Worm (Caenorhabditis elegans): ENCODE results near the gene Y47D7A.17.

ce11 chrV:4411714-4412113 is at the start of gene Y47D7A.17:
- TF ChIP-seq Y53F4B.3 (GFP tag; IDR thresholded peaks at IDR 0.05): no peak
- no peak for TF ChIP-seq F55B11.4 (tag; optimal IDR thresholded peaks at IDR 0.05; ENCODE audit: borderline replicate concordance, insufficient read depth)
- no peak for TF ChIP-seq rpc-1 (optimal IDR thresholded peaks at IDR 0.05)
- no peak for TF ChIP-seq rpc-1 (tag; optimal IDR thresholded peaks at IDR 0.05)
- no peak for TF ChIP-seq snpc-4 (GFP tag; optimal IDR thresholded peaks at IDR 0.05)
- no peak for TF ChIP-seq snpc-4 (tag; optimal IDR thresholded peaks at IDR 0.05)
- no peak for TF ChIP-seq F39B2.1 (GFP tag; IDR thresholded peaks at IDR 0.05)
- TF ChIP-seq F23B12.7 (tag; optimal IDR thresholded peaks at IDR 0.05; ENCODE audit: insufficient read depth): no peak
- TF ChIP-seq sea-2 (GFP tag; IDR thresholded peaks at IDR 0.05): no peak

Measured in whole organism, young adult.